Fruit fly (Drosophila melanogaster): Measurements from ENCODE around the gene Tl.

Gene Tl

dm6 chr3R:26798469-26799178 is at the start of gene Tl (continued):
- TF ChIP-seq Neu2 (GFP tag; optimal IDR thresholded peaks at IDR 0.05; ENCODE audit: borderline replicate concordance) = no peak
- no peak for TF ChIP-seq jigr1 (GFP tag; IDR thresholded peaks at IDR 0.05)
- TF ChIP-seq CG11093 (GFP tag; IDR thresholded peaks at IDR 0.05) = no peak
- no peak for TF ChIP-seq ab (GFP tag; optimal IDR thresholded peaks at IDR 0.05)
- no peak for TF ChIP-seq CG3838 (GFP tag; optimal IDR thresholded peaks at IDR 0.05)
- no peak for TF ChIP-seq Hr78 (GFP tag; optimal IDR thresholded peaks at IDR 0.05)
- TF ChIP-seq nerfin-1 (tag; optimal IDR thresholded peaks at IDR 0.05) = no peak
- TF ChIP-seq HLH54F (GFP tag; optimal IDR thresholded peaks at IDR 0.05) = no peak
- no peak for TF ChIP-seq toy (GFP tag; IDR thresholded peaks at IDR 0.05)
- TF ChIP-seq cad (GFP tag; optimal IDR thresholded peaks at IDR 0.05) = no peak
- TF ChIP-seq scrt (GFP tag; optimal IDR thresholded peaks at IDR 0.05) = peak; percentile 11
- no peak for TF ChIP-seq zf30C (GFP tag; optimal IDR thresholded peaks at IDR 0.05)
- no peak for TF ChIP-seq btn (GFP tag; optimal IDR thresholded peaks at IDR 0.05)
- peak; percentile 60 for TF ChIP-seq HLHmδ (GFP tag; optimal IDR thresholded peaks at IDR 0.05)
- no peak for TF ChIP-seq CG14860 (GFP tag; IDR thresholded peaks at IDR 0.05; ENCODE audit: partially characterized antibody)
- TF ChIP-seq cato (GFP tag; optimal IDR thresholded peaks at IDR 0.05; ENCODE audit: borderline replicate concordance) = no peak
- TF ChIP-seq kah (GFP tag; optimal IDR thresholded peaks at IDR 0.05) = no peak
- TF ChIP-seq CkIIα-i1 (GFP tag; IDR thresholded peaks at IDR 0.05) = no peak
- no peak for TF ChIP-seq CG32772 (GFP tag; IDR thresholded peaks at IDR 0.05)
- TF ChIP-seq kay (GFP tag; optimal IDR thresholded peaks at IDR 0.05) = no peak
- no peak for TF ChIP-seq Ada2b (GFP tag; IDR thresholded peaks at IDR 0.05)
- peak; percentile 79 for TF ChIP-seq row (GFP tag; IDR thresholded peaks at IDR 0.05)
- TF ChIP-seq da (GFP tag; optimal IDR thresholded peaks at IDR 0.05) = no peak
- TF ChIP-seq bcd (GFP tag; optimal IDR thresholded peaks at IDR 0.05) = no peak
- TF ChIP-seq D19B (GFP tag; optimal IDR thresholded peaks at IDR 0.05) = peak; percentile 71
- no peak for TF ChIP-seq Myb (GFP tag; optimal IDR thresholded peaks at IDR 0.05)
- TF ChIP-seq CG2116 (GFP tag; optimal IDR thresholded peaks at IDR 0.05) = no peak
- no peak for TF ChIP-seq Tbp (GFP tag; optimal IDR thresholded peaks at IDR 0.05)
- no peak for TF ChIP-seq CG4404 (GFP tag; IDR thresholded peaks at IDR 0.05)
- no peak for TF ChIP-seq Scr (GFP tag; IDR thresholded peaks at IDR 0.05; ENCODE audit: partially characterized antibody)
- no peak for TF ChIP-seq CG4328 (GFP tag; optimal IDR thresholded peaks at IDR 0.05)
- TF ChIP-seq slou (GFP tag; optimal IDR thresholded peaks at IDR 0.05) = no peak
- TF ChIP-seq yki (optimal IDR thresholded peaks at IDR 0.05) = no peak
- TF ChIP-seq luna (GFP tag; optimal IDR thresholded peaks at IDR 0.05) = no peak
- no peak for TF ChIP-seq cwo (GFP tag; optimal IDR thresholded peaks at IDR 0.05)
- TF ChIP-seq CG13296 (GFP tag; optimal IDR thresholded peaks at IDR 0.05) = no peak
- no peak for TF ChIP-seq ssp (GFP tag; IDR thresholded peaks at IDR 0.05)
- peak; percentile 9; the same call in 1 of the 2 replicates for TF ChIP-seq Ptx1 (GFP tag; IDR thresholded peaks at IDR 0.05)
- TF ChIP-seq CG14441 (GFP tag; IDR thresholded peaks at IDR 0.05) = no peak
- no peak for TF ChIP-seq gt (GFP tag; IDR thresholded peaks at IDR 0.05)
- TF ChIP-seq CG1602 (GFP tag; optimal IDR thresholded peaks at IDR 0.05) = no peak
- no peak for TF ChIP-seq bab2 (GFP tag; optimal IDR thresholded peaks at IDR 0.05)
- TF ChIP-seq CrebB (tag; optimal IDR thresholded peaks at IDR 0.05) = no peak
- no peak for TF ChIP-seq lmd (GFP tag; IDR thresholded peaks at IDR 0.05)
- peak; percentile 36; the same call in 1 of the 2 replicates for TF ChIP-seq CG17328 (GFP tag; IDR thresholded peaks at IDR 0.05)
- no peak for TF ChIP-seq CG11085 (GFP tag; IDR thresholded peaks at IDR 0.05)
- TF ChIP-seq oc (tag; optimal IDR thresholded peaks at IDR 0.05) = peak; percentile 55
- no peak for TF ChIP-seq CG17186 (GFP tag; optimal IDR thresholded peaks at IDR 0.05)
- peak; percentile 79 for TF ChIP-seq sr (GFP tag; IDR thresholded peaks at IDR 0.05)
- no peak for TF ChIP-seq CG1832 (GFP tag; optimal IDR thresholded peaks at IDR 0.05)
- TF ChIP-seq CG14050 (GFP tag; IDR thresholded peaks at IDR 0.05) = no peak
- TF ChIP-seq jing (GFP tag; optimal IDR thresholded peaks at IDR 0.05) = no peak
